Fruit fly (Drosophila melanogaster) whole organism, embryonic: ENCODE measurements at regions not wholly inside any gene's neighbourhood (a gene's known extent, or its start where the extent isn't known, plus 50 kb on each side); places are given as distances from the start of the nearest gene placed in this dataset.
A peak's percentile ranks its signal among the peaks of the same experiment; 100 is the strongest.
"Not testable (repeated sequence)": the region's sequence is repeated elsewhere in the genome, so short reads cannot be mapped to it uniquely, and the experiment has no call there.

Source experiments
- CG11456 ChIP-seq: fragments of 200-800 bp; sonication (Bioruptor generic); IDR thresholded peaks from 3 replicates; pipeline ENCODE4 v1.3.6; 2022; ENCODE audit warnings: missing biosample characterization, missing genetic modification characterization
- CG11696 ChIP-seq: fragments of 200-800 bp; sonication (Bioruptor generic); IDR thresholded peaks from 2 replicates; pipeline ENCODE4 v1.3.6; 2022; ENCODE audit warnings: missing biosample characterization, missing genetic modification characterization
- CG14667 ChIP-seq: fragments of 200-800 bp; sonication (Bioruptor generic); IDR thresholded peaks from 2 replicates; pipeline ENCODE4 v1.3.6; 2022; ENCODE audit warnings: missing biosample characterization, missing genetic modification characterization
- CG16779 ChIP-seq: fragments of 200-800 bp; sonication (Bioruptor generic); IDR thresholded peaks from 2 replicates; pipeline ENCODE4 v1.3.6; 2022; ENCODE audit warnings: missing biosample characterization, missing genetic modification characterization
- CG32532 ChIP-seq: fragments of 200-800 bp; sonication (Bioruptor generic); IDR thresholded peaks from 2 replicates; pipeline ENCODE4 v1.3.6; 2022; ENCODE audit warnings: missing biosample characterization, missing genetic modification characterization
- CG34422 ChIP-seq: fragments of 200-800 bp; sonication (Bioruptor generic); IDR thresholded peaks from 3 replicates; pipeline ENCODE4 v1.3.6; 2022; ENCODE audit warnings: missing biosample characterization, missing genetic modification characterization
- CG3726 ChIP-seq: fragments of 200-800 bp; sonication (Bioruptor generic); IDR thresholded peaks from 3 replicates; pipeline ENCODE4, ENCODE4 v1.3.6; 2022; ENCODE audit warnings: missing biosample characterization, missing genetic modification characterization
- CG6272 ChIP-seq: fragments of 200-800 bp; sonication (Bioruptor generic); IDR thresholded peaks from 2 replicates; pipeline ENCODE4 v1.3.6; 2022; ENCODE audit warnings: missing biosample characterization, missing genetic modification characterization
- CG8765 ChIP-seq: fragments of 200-800 bp; sonication (Bioruptor generic); IDR thresholded peaks from 2 replicates; pipeline ENCODE4 v1.3.6; 2022; ENCODE audit warnings: missing biosample characterization, missing genetic modification characterization
- Doc2 ChIP-seq: fragments of 200-800 bp; sonication (Bioruptor generic); IDR thresholded peaks from 2 replicates; pipeline ENCODE4 v1.3.6; 2022; ENCODE audit warnings: missing biosample characterization, missing genetic modification characterization
- Dref ChIP-seq: fragments of 200-800 bp; sonication (Bioruptor generic); IDR thresholded peaks from 2 replicates; pipeline ENCODE4 v1.3.6; 2022; ENCODE audit warnings: missing biosample characterization, missing genetic modification characterization
- Gsc ChIP-seq: fragments of 200-800 bp; sonication (Bioruptor generic); IDR thresholded peaks from 2 replicates; pipeline ENCODE4 v1.3.6; 2022; ENCODE audit warnings: missing biosample characterization, missing genetic modification characterization
- H15 ChIP-seq: fragments of 200-800 bp; sonication (Bioruptor generic); IDR thresholded peaks from 3 replicates; pipeline ENCODE4 v1.3.6; 2022; ENCODE audit warnings: missing biosample characterization, missing genetic modification characterization
- NFAT ChIP-seq: fragments of 200-800 bp; sonication (Bioruptor generic); IDR thresholded peaks from 2 replicates; pipeline ENCODE4 v1.3.6; 2022; ENCODE audit warnings: missing biosample characterization, missing genetic modification characterization
- Rx ChIP-seq: fragments of 200-800 bp; sonication (Bioruptor generic); IDR thresholded peaks from 2 replicates; pipeline ENCODE4 v1.3.6; 2022; ENCODE audit warnings: missing biosample characterization, missing genetic modification characterization
- al ChIP-seq: fragments of 200-800 bp; sonication (Bioruptor generic); IDR thresholded peaks from 2 replicates; pipeline ENCODE4 v1.3.6; 2022; ENCODE audit warnings: missing biosample characterization, missing genetic modification characterization
- ara ChIP-seq: fragments of 200-800 bp; sonication (Bioruptor generic); IDR thresholded peaks from 2 replicates; pipeline ENCODE4 v1.3.6; 2022; ENCODE audit warnings: missing biosample characterization, missing genetic modification characterization
- dan ChIP-seq: fragments of 200-800 bp; sonication (Bioruptor generic); IDR thresholded peaks from 2 replicates; pipeline ENCODE4 v1.3.6; 2022; ENCODE audit warnings: missing biosample characterization, missing genetic modification characterization
- danr ChIP-seq: fragments of 200-800 bp; sonication (Bioruptor generic); IDR thresholded peaks from 2 replicates; pipeline ENCODE4 v1.3.6; 2022; ENCODE audit warnings: missing biosample characterization, missing genetic modification characterization
- mld ChIP-seq: fragments of 200-800 bp; sonication (Bioruptor generic); IDR thresholded peaks from 3 replicates; pipeline ENCODE4 v1.3.6; 2022; ENCODE audit warnings: missing biosample characterization, missing genetic modification characterization; ENCODE audit not compliant: partially characterized antibody
- prd ChIP-seq, 3 experiments: fragments of >200 bp in 2 of 3; fragments of 200-800 bp in 1 of 3; sonication (Bioruptor generic) in 1 of 3; optimal IDR thresholded peaks in 2 of 3; IDR thresholded peaks in 1 of 3; 2 replicates in 2 of 3; 3 replicates in 1 of 3; pipeline versions ENCODE4 v1.3.6 to Lab custom; 2017 to 2022; ENCODE audit warnings: missing biosample characterization in 1 of 3, missing genetic modification characterization in 1 of 3
- toy ChIP-seq: fragments of 200-800 bp; sonication (Bioruptor generic); IDR thresholded peaks from 2 replicates; pipeline ENCODE4 v1.3.6; 2022; ENCODE audit warnings: missing biosample characterization, missing genetic modification characterization
- z ChIP-seq: fragments of 200-800 bp; sonication (Bioruptor generic); IDR thresholded peaks from 3 replicates; pipeline ENCODE4 v1.3.6; 2022; ENCODE audit warnings: missing biosample characterization, missing genetic modification characterization

dm6 chrY:787535-787934 lies 85.3 kb downstream of the ARY start:
- TF ChIP-seq CG3726 (GFP tag; lab: Robert Waterston, UW), result 0 out of 3 replicates have a peak, but pooled peaks have one; percentile 21
- TF ChIP-seq z, result 0 out of 3 replicates have a peak, but pooled peaks have one; percentile 38
- peak; percentile 68; the same call in 2 of the 3 replicates for TF ChIP-seq CG11456 (GFP tag; lab: Robert Waterston, UW)
- TF ChIP-seq NFAT, result peak; percentile 71; the same call in 1 of the 2 replicates
- TF ChIP-seq ara (GFP tag; lab: Robert Waterston, UW), result 0 out of 2 replicates have a peak, but pooled peaks have one; percentile 19
- peak; percentile 35; the same call in 1 of the 2 replicates for TF ChIP-seq dan (GFP tag; lab: Robert Waterston, UW)
- TF ChIP-seq Dref, result peak; percentile 37
- TF ChIP-seq al, result peak; percentile 58; the same call in 1 of the 2 replicates
- TF ChIP-seq danr (GFP tag; lab: Robert Waterston, UW), result peak; percentile 35; the same call in 1 of the 2 replicates
- TF ChIP-seq CG6272 (GFP tag; lab: Robert Waterston, UW), result peak; percentile 27; the same call in 1 of the 2 replicates
- 0 out of 3 replicates have a peak, but pooled peaks have one; percentile 40 for TF ChIP-seq mld (GFP tag; lab: Robert Waterston, UW)
- TF ChIP-seq Gsc (GFP tag; lab: Robert Waterston, UW), result peak; percentile 84
- TF ChIP-seq Rx (GFP tag; lab: Robert Waterston, UW), result 0 out of 2 replicates have a peak, but pooled peaks have one; percentile 35
- TF ChIP-seq CG14667, result peak; percentile 48; the same call in 1 of the 2 replicates
- TF ChIP-seq, all 482 proteins: peak for 14; not testable (repeated sequence) for 468

- TF ChIP-seq CG34422 (GFP tag; lab: Robert Waterston, UW) (peak; percentile 32; the same call in 1 of the 3 replicates), H15 (GFP tag; lab: Robert Waterston, UW) (peak; percentile 57; the same call in 1 of the 3 replicates), CG14667 (peak; percentile 37; the same call in 1 of the 2 replicates), CG11696 (GFP tag; lab: Robert Waterston, UW) (0 out of 2 replicates have a peak, but pooled peaks have one; percentile 16), mld (GFP tag; lab: Robert Waterston, UW) (0 out of 3 replicates have a peak, but pooled peaks have one; percentile 30), CG8765 (GFP tag; lab: Robert Waterston, UW) (peak; percentile 52), prd (GFP tag; IDR thresholded peaks at IDR 0.05; lab: Robert Waterston, UW) (0 out of 3 replicates have a peak, but pooled peaks have one; percentile 8), NFAT (peak; percentile 70), CG3726 (GFP tag; lab: Robert Waterston, UW) (peak; percentile 70; the same call in 1 of the 3 replicates), Rx (GFP tag; lab: Robert Waterston, UW) (0 out of 2 replicates have a peak, but pooled peaks have one; percentile 31), CG16779 (GFP tag; lab: Robert Waterston, UW) (peak; percentile 62; the same call in 1 of the 2 replicates), Doc2 (GFP tag; lab: Robert Waterston, UW) (0 out of 2 replicates have a peak, but pooled peaks have one; percentile 32), CG32532 (peak; percentile 8; the same call in 1 of the 2 replicates), Gsc (GFP tag; lab: Robert Waterston, UW) (peak; percentile 65), toy (GFP tag; lab: Robert Waterston, UW) (peak; percentile 21; the same call in 1 of the 2 replicates)
- TF ChIP-seq prd (optimal IDR thresholded peaks at IDR 0.05; lab: Kevin White, UChicago), result not testable (repeated sequence)
Observed at dm6 chrY:788559-788958, 86.3 kb downstream of the ARY start.
